Fruit fly (Drosophila melanogaster) whole organism, embryonic: ENCODE measurements around the gene Rnmt.

Source experiments
- Abd-B ChIP-seq: fragments of 200-800 bp; sonication (Bioruptor generic); optimal IDR thresholded peaks from 2 replicates; lab custom pipeline; 2018; ENCODE audit warnings: missing biosample characterization, mild to moderate bottlenecking, missing genetic modification characterization, moderate library complexity
- BEAF-32 ChIP-seq: fragments of 200-800 bp; sonication (Bioruptor generic); optimal IDR thresholded peaks from 3 replicates; lab custom pipeline; 2017; ENCODE audit warnings: missing biosample characterization, missing genetic modification characterization, mild to moderate bottlenecking, moderate library complexity, missing genetic modification reagents
- CG10147 ChIP-seq: fragments of 200-800 bp; sonication (Bioruptor generic); optimal IDR thresholded peaks from 2 replicates; lab custom pipeline; 2019; ENCODE audit warnings: missing biosample characterization, mild to moderate bottlenecking, missing genetic modification characterization, moderate library complexity
- CG1024 ChIP-seq: fragments of 200-800 bp; sonication (Bioruptor generic); IDR thresholded peaks from 2 replicates; pipeline ENCODE4 v1.3.6; 2022; ENCODE audit warnings: missing biosample characterization, missing genetic modification characterization
- CG10959 ChIP-seq: fragments of 200-800 bp; sonication (Bioruptor generic); IDR thresholded peaks from 2 replicates; pipeline ENCODE4 v1.3.6; 2022; ENCODE audit warnings: missing biosample characterization, missing genetic modification characterization
- CG11093 ChIP-seq: fragments of 200-800 bp; sonication (Bioruptor generic); IDR thresholded peaks from 3 replicates; pipeline ENCODE4 v1.3.6; 2022; ENCODE audit warnings: missing biosample characterization, missing genetic modification characterization
- CG11695 ChIP-seq: fragments of 200-800 bp; sonication (Bioruptor generic); IDR thresholded peaks from 3 replicates; pipeline ENCODE4 v1.3.6; 2022; ENCODE audit warnings: missing biosample characterization, missing genetic modification characterization
- CG17385 ChIP-seq: fragments of 200-800 bp; sonication (Bioruptor generic); optimal IDR thresholded peaks from 3 replicates; lab custom pipeline; 2018; ENCODE audit warnings: missing biosample characterization, mild to moderate bottlenecking, missing genetic modification characterization
- CG18599 ChIP-seq: fragments of 200-800 bp; sonication (Bioruptor generic); optimal IDR thresholded peaks from 3 replicates; lab custom pipeline; 2017; ENCODE audit warnings: missing biosample characterization, missing genetic modification characterization, mild to moderate bottlenecking, moderate library complexity, missing genetic modification reagents
- CG18764 ChIP-seq: fragments of 200-800 bp; sonication (Bioruptor generic); optimal IDR thresholded peaks from 3 replicates; lab custom pipeline; 2016; ENCODE audit warnings: missing biosample characterization, missing genetic modification characterization
- CG31441 ChIP-seq: fragments of 200-800 bp; sonication (Bioruptor generic); IDR thresholded peaks from 2 replicates; pipeline ENCODE4 v1.3.6; 2022; ENCODE audit warnings: missing biosample characterization, missing genetic modification characterization
- CG33213 ChIP-seq: fragments of 200-800 bp; sonication (Bioruptor generic); optimal IDR thresholded peaks from 3 replicates; lab custom pipeline; 2016; ENCODE audit warnings: missing biosample characterization, missing genetic modification characterization
- CG4328 ChIP-seq: fragments of 200-800 bp; sonication (Bioruptor generic); optimal IDR thresholded peaks from 3 replicates; lab custom pipeline; 2017; ENCODE audit warnings: missing biosample characterization, missing genetic modification reagents, missing genetic modification characterization
- CG7357 ChIP-seq: fragments of 200-800 bp; sonication (Bioruptor generic); IDR thresholded peaks from 3 replicates; pipeline ENCODE4 v1.3.6; 2022; ENCODE audit warnings: missing biosample characterization, missing genetic modification characterization
- CG8388 ChIP-seq: fragments of 200-800 bp; sonication (Bioruptor generic); optimal IDR thresholded peaks from 2 replicates; lab custom pipeline; 2019; ENCODE audit warnings: missing biosample characterization, mild to moderate bottlenecking, missing genetic modification characterization, moderate library complexity
- CG9727 ChIP-seq: fragments of 200-800 bp; sonication (Bioruptor generic); optimal IDR thresholded peaks from 3 replicates; lab custom pipeline; 2017; ENCODE audit warnings: missing biosample characterization, mild to moderate bottlenecking, missing genetic modification characterization
- CkIIα-i1 ChIP-seq: fragments of 200-800 bp; sonication (Bioruptor generic); IDR thresholded peaks from 2 replicates; pipeline ENCODE4 v1.3.6; 2022; ENCODE audit warnings: missing biosample characterization, missing genetic modification characterization
- Dip2 ChIP-seq: fragments of 200-800 bp; sonication (Bioruptor generic); IDR thresholded peaks from 2 replicates; pipeline ENCODE4 v1.3.6; 2022; ENCODE audit warnings: missing biosample characterization, missing genetic modification characterization
- Drgx ChIP-seq: fragments of 200-800 bp; sonication (Bioruptor generic); IDR thresholded peaks from 2 replicates; pipeline ENCODE4 v1.3.6; 2022; ENCODE audit warnings: missing biosample characterization, missing genetic modification characterization
- Fer1 ChIP-seq: fragments of 200-800 bp; sonication (Bioruptor generic); optimal IDR thresholded peaks from 2 replicates; lab custom pipeline; 2017; ENCODE audit warnings: missing biosample characterization, mild to moderate bottlenecking, missing genetic modification characterization
- H2.0 ChIP-seq: fragments of 200-800 bp; sonication (Bioruptor generic); IDR thresholded peaks from 2 replicates; pipeline ENCODE4 v1.3.6; 2022; ENCODE audit warnings: missing biosample characterization, missing genetic modification characterization
- HLH4C ChIP-seq: fragments of 200-800 bp; sonication (Bioruptor generic); IDR thresholded peaks from 3 replicates; pipeline ENCODE4 v1.3.6; 2022; ENCODE audit warnings: missing biosample characterization, missing genetic modification characterization; ENCODE audit not compliant: partially characterized antibody
- Hr39 ChIP-seq: fragments of >200 bp; optimal IDR thresholded peaks from 2 replicates; lab custom pipeline; 2017
- Jarid2 ChIP-seq: fragments of 200-800 bp; sonication (Bioruptor generic); optimal IDR thresholded peaks from 3 replicates; lab custom pipeline; 2017; ENCODE audit warnings: mild to moderate bottlenecking, missing biosample characterization, missing genetic modification reagents, missing genetic modification characterization
- Lim3 ChIP-seq: fragments of 200-800 bp; sonication (Bioruptor generic); IDR thresholded peaks from 2 replicates; pipeline ENCODE4 v1.3.6; 2022; ENCODE audit warnings: missing biosample characterization, missing genetic modification characterization
- Nf-YB ChIP-seq: fragments of 200-800 bp; sonication (Bioruptor generic); optimal IDR thresholded peaks from 3 replicates; lab custom pipeline; 2019; ENCODE audit warnings: missing biosample characterization, mild to moderate bottlenecking, missing genetic modification characterization, moderate library complexity
- Sox102F ChIP-seq: fragments of 200-800 bp; sonication (Bioruptor generic); optimal IDR thresholded peaks from 2 replicates; lab custom pipeline; 2018; ENCODE audit warnings: missing biosample characterization, mild to moderate bottlenecking, missing genetic modification characterization, moderate library complexity
- Ssrp ChIP-seq: fragments of 200-800 bp; sonication (Bioruptor generic); optimal IDR thresholded peaks from 2 replicates; lab custom pipeline; 2018; ENCODE audit warnings: missing biosample characterization, mild to moderate bottlenecking, missing genetic modification characterization, moderate library complexity
- al ChIP-seq: fragments of 200-800 bp; sonication (Bioruptor generic); IDR thresholded peaks from 2 replicates; pipeline ENCODE4 v1.3.6; 2022; ENCODE audit warnings: missing biosample characterization, missing genetic modification characterization
- cg ChIP-seq: fragments of 200-800 bp; sonication (Bioruptor generic); optimal IDR thresholded peaks from 3 replicates; lab custom pipeline; 2019; ENCODE audit warnings: missing biosample characterization, mild to moderate bottlenecking, missing genetic modification characterization, moderate library complexity
- chm ChIP-seq: fragments of 200-800 bp; sonication (Bioruptor generic); IDR thresholded peaks from 2 replicates; pipeline ENCODE4 v1.3.6; 2022; ENCODE audit warnings: missing biosample characterization, missing genetic modification characterization
- cwo ChIP-seq: fragments of 200-800 bp; sonication (Bioruptor generic); optimal IDR thresholded peaks from 3 replicates; lab custom pipeline; 2017; ENCODE audit warnings: missing biosample characterization, missing genetic modification characterization, mild to moderate bottlenecking, moderate library complexity, missing genetic modification reagents
- dati ChIP-seq: fragments of 200-800 bp; sonication (Bioruptor generic); IDR thresholded peaks from 2 replicates; pipeline ENCODE4 v1.3.6; 2022; ENCODE audit warnings: missing biosample characterization, missing genetic modification characterization
- dysf ChIP-seq: fragments of 200-800 bp; sonication (Bioruptor generic); IDR thresholded peaks from 3 replicates; pipeline ENCODE4 v1.3.6; 2022; ENCODE audit warnings: missing biosample characterization, missing genetic modification characterization
- kay ChIP-seq: fragments of 200-800 bp; sonication (Bioruptor generic); optimal IDR thresholded peaks from 2 replicates; lab custom pipeline; 2016; ENCODE audit warnings: missing biosample characterization, missing genetic modification characterization
- klu ChIP-seq: fragments of 200-800 bp; sonication (Bioruptor generic); IDR thresholded peaks from 2 replicates; pipeline ENCODE4 v1.3.6; 2022; ENCODE audit warnings: missing biosample characterization, missing genetic modification characterization
- lab ChIP-seq: fragments of 200-800 bp; sonication (Bioruptor generic); optimal IDR thresholded peaks from 3 replicates; lab custom pipeline; 2017; ENCODE audit warnings: missing biosample characterization, missing genetic modification characterization, mild to moderate bottlenecking, moderate library complexity, missing genetic modification reagents
- mirr ChIP-seq: fragments of 200-800 bp; sonication (Bioruptor generic); optimal IDR thresholded peaks from 3 replicates; lab custom pipeline; 2018; ENCODE audit warnings: missing biosample characterization, mild to moderate bottlenecking, missing genetic modification characterization
- nau ChIP-seq: fragments of 200-800 bp; sonication (Bioruptor generic); optimal IDR thresholded peaks from 3 replicates; lab custom pipeline; 2017; ENCODE audit warnings: missing biosample characterization, mild to moderate bottlenecking, missing genetic modification characterization, missing genetic modification reagents
- nerfin-2 ChIP-seq: fragments of 200-800 bp; sonication (Bioruptor generic); IDR thresholded peaks from 2 replicates; pipeline ENCODE4 v1.3.6; 2022; ENCODE audit warnings: missing biosample characterization, missing genetic modification characterization; ENCODE audit not compliant: partially characterized antibody
- nom ChIP-seq: fragments of 200-800 bp; sonication (Bioruptor generic); optimal IDR thresholded peaks from 2 replicates; lab custom pipeline; 2017; ENCODE audit warnings: missing biosample characterization, missing genetic modification characterization, mild to moderate bottlenecking, moderate library complexity, missing genetic modification reagents
- slou ChIP-seq: fragments of 200-800 bp; sonication (Bioruptor generic); optimal IDR thresholded peaks from 3 replicates; lab custom pipeline; 2016; ENCODE audit warnings: missing biosample characterization, missing genetic modification characterization
- tio ChIP-seq: fragments of 200-800 bp; sonication (Bioruptor generic); optimal IDR thresholded peaks from 2 replicates; lab custom pipeline; 2017; ENCODE audit warnings: missing biosample characterization, missing genetic modification characterization, inconsistent platforms
- tx ChIP-seq: fragments of 200-800 bp; sonication (Bioruptor generic); optimal IDR thresholded peaks from 2 replicates; lab custom pipeline; 2016; ENCODE audit warnings: missing biosample characterization, missing genetic modification characterization
- wek ChIP-seq: fragments of 200-800 bp; sonication (Bioruptor generic); optimal IDR thresholded peaks from 3 replicates; lab custom pipeline; 2018; ENCODE audit warnings: missing biosample characterization, mild to moderate bottlenecking, missing genetic modification characterization, moderate library complexity

Gene Rnmt

dm6 chr2L:15039309-15039772, 29.6 kb downstream of the Rnmt start (continued):
- TF ChIP-seq CG18599 (GFP tag; lab: Kevin White, UChicago), result no peak
- no peak for TF ChIP-seq Dip2 (GFP tag; lab: Robert Waterston, UW)
- TF ChIP-seq Ssrp (tag; lab: Kevin White, UChicago), result no peak
- TF ChIP-seq Drgx (GFP tag; lab: Robert Waterston, UW), result no peak
- peak; percentile 87 for TF ChIP-seq BEAF-32 (GFP tag; lab: Kevin White, UChicago)
- TF ChIP-seq CG8388, result no peak
- no peak for TF ChIP-seq Nf-YB (GFP tag; lab: Kevin White, UChicago)
- no peak for TF ChIP-seq cwo
- TF ChIP-seq CG10959 (GFP tag; lab: Robert Waterston, UW), result no peak
- TF ChIP-seq CkIIα-i1 (GFP tag; lab: Robert Waterston, UW), result no peak
- TF ChIP-seq CG4328 (GFP tag; lab: Kevin White, UChicago), result no peak
- TF ChIP-seq Lim3 (GFP tag; lab: Robert Waterston, UW), result no peak
- no peak for TF ChIP-seq slou (GFP tag; lab: Kevin White, UChicago)
- no peak for TF ChIP-seq CG31441
- TF ChIP-seq HLH4C (GFP tag; lab: Robert Waterston, UW), result peak; percentile 84
- TF ChIP-seq klu (GFP tag; lab: Robert Waterston, UW), result no peak; the same call in 1 of the 2 replicates
- TF ChIP-seq CG33213, result peak; percentile 39
- TF ChIP-seq cg (GFP tag; lab: Kevin White, UChicago), result peak; percentile 55
- TF ChIP-seq CG9727 (GFP tag; lab: Kevin White, UChicago), result no peak
- peak; percentile 79 for TF ChIP-seq nerfin-2
- TF ChIP-seq lab (GFP tag; lab: Kevin White, UChicago), result no peak
- TF ChIP-seq dati, result no peak
- TF ChIP-seq nom (GFP tag; lab: Kevin White, UChicago), result no peak
- TF ChIP-seq Fer1 (GFP tag; lab: Kevin White, UChicago), result no peak
- no peak for TF ChIP-seq CG7357 (GFP tag; lab: Robert Waterston, UW)
- no peak for TF ChIP-seq nau
- no peak; the same call in 1 of the 2 replicates for TF ChIP-seq H2.0 (GFP tag; lab: Robert Waterston, UW)
- TF ChIP-seq dysf (GFP tag; lab: Robert Waterston, UW), result no peak
- no peak for TF ChIP-seq kay (GFP tag; lab: Kevin White, UChicago)
- TF ChIP-seq Jarid2 (GFP tag; lab: Kevin White, UChicago), result no peak
- TF ChIP-seq CG11093, result no peak
- 0 out of 2 replicates have a peak, but pooled peaks have one; percentile 12 for TF ChIP-seq al
- TF ChIP-seq Sox102F (GFP tag; lab: Kevin White, UChicago), result no peak
- TF ChIP-seq Hr39 (lab: Kevin White, UChicago), result no peak
- TF ChIP-seq mirr (GFP tag; lab: Kevin White, UChicago), result no peak
- TF ChIP-seq tx (GFP tag; lab: Kevin White, UChicago), result no peak
- no peak for TF ChIP-seq tio (GFP tag; lab: Kevin White, UChicago)
- 0 out of 2 replicates have a peak, but pooled peaks have one; percentile 9 for TF ChIP-seq CG1024 (GFP tag; lab: Robert Waterston, UW)
- no peak for TF ChIP-seq chm (GFP tag; lab: Robert Waterston, UW)
- no peak for TF ChIP-seq wek
- TF ChIP-seq CG17385 (GFP tag; lab: Kevin White, UChicago), result peak; percentile 81
- TF ChIP-seq CG18764 (GFP tag; lab: Kevin White, UChicago), result no peak
- TF ChIP-seq CG10147 (GFP tag; lab: Kevin White, UChicago), result no peak
- no peak for TF ChIP-seq Abd-B
- TF ChIP-seq CG11695 (GFP tag; lab: Robert Waterston, UW), result no peak
